Fruit fly (Drosophila melanogaster) whole organism, embryonic: ENCODE results near the gene Nf-YC.

Experiments used
- B-H2 ChIP-seq: fragments of 200-800 bp; sonication (Bioruptor generic); optimal IDR thresholded peaks from 2 replicates; lab custom pipeline; 2018; ENCODE audit warnings: missing biosample characterization, mild to moderate bottlenecking, missing genetic modification characterization
- Bgb ChIP-seq: fragments of 200-800 bp; sonication (Bioruptor generic); IDR thresholded peaks from 2 replicates; pipeline ENCODE4 v1.3.6; 2022; ENCODE audit warnings: missing biosample characterization, missing genetic modification characterization; ENCODE audit not compliant: partially characterized antibody
- CG13123 ChIP-seq: fragments of 200-800 bp; sonication (Bioruptor generic); optimal IDR thresholded peaks from 2 replicates; lab custom pipeline; 2016; ENCODE audit warnings: missing biosample characterization, missing genetic modification characterization
- CG13287 ChIP-seq: fragments of 200-800 bp; sonication (Bioruptor generic); IDR thresholded peaks from 2 replicates; pipeline ENCODE4 v1.3.6; 2022; ENCODE audit warnings: missing biosample characterization, missing genetic modification characterization; ENCODE audit not compliant: partially characterized antibody
- CG1602 ChIP-seq: fragments of 200-800 bp; sonication (Bioruptor generic); optimal IDR thresholded peaks from 3 replicates; lab custom pipeline; 2016; ENCODE audit warnings: missing biosample characterization, missing genetic modification characterization
- CG2202 ChIP-seq: fragments of 200-800 bp; sonication (Bioruptor generic); optimal IDR thresholded peaks from 2 replicates; lab custom pipeline; 2018; ENCODE audit warnings: missing biosample characterization, mild to moderate bottlenecking, missing genetic modification characterization
- CG2712 ChIP-seq: fragments of 200-800 bp; optimal IDR thresholded peaks from 3 replicates; lab custom pipeline; 2019; ENCODE audit warnings: missing biosample characterization, mild to moderate bottlenecking, missing genetic modification characterization, moderate library complexity
- CG34224 ChIP-seq: fragments of 200-800 bp; sonication (Bioruptor generic); IDR thresholded peaks from 3 replicates; pipeline ENCODE4 v1.3.6; 2022; ENCODE audit warnings: missing biosample characterization, missing genetic modification characterization; ENCODE audit not compliant: partially characterized antibody
- CG43689 ChIP-seq: fragments of 200-800 bp; sonication (Bioruptor generic); IDR thresholded peaks from 2 replicates; pipeline ENCODE4 v1.3.6; 2022; ENCODE audit warnings: missing biosample characterization, missing genetic modification characterization
- CG4404 ChIP-seq: fragments of 200-800 bp; sonication (Bioruptor generic); IDR thresholded peaks from 2 replicates; pipeline ENCODE4 v1.3.6; 2022; ENCODE audit warnings: missing biosample characterization, missing genetic modification characterization
- CG4730 ChIP-seq: fragments of 200-800 bp; sonication (Bioruptor generic); IDR thresholded peaks from 2 replicates; pipeline ENCODE4 v1.3.6; 2022; ENCODE audit warnings: missing biosample characterization, missing genetic modification characterization
- CG6854 ChIP-seq: fragments of 200-800 bp; sonication (Bioruptor generic); optimal IDR thresholded peaks from 3 replicates; lab custom pipeline; 2017; ENCODE audit warnings: missing biosample characterization, mild to moderate bottlenecking, missing genetic modification characterization
- CG7745 ChIP-seq: fragments of 200-800 bp; sonication (Bioruptor generic); optimal IDR thresholded peaks from 2 replicates; lab custom pipeline; 2018; ENCODE audit warnings: missing biosample characterization, mild to moderate bottlenecking, missing genetic modification characterization, moderate library complexity
- CG9876 ChIP-seq: fragments of 200-800 bp; sonication (Bioruptor generic); optimal IDR thresholded peaks from 2 replicates; lab custom pipeline; 2016; ENCODE audit warnings: missing biosample characterization, missing genetic modification characterization
- CkIIα-i1 ChIP-seq: fragments of 200-800 bp; sonication (Bioruptor generic); IDR thresholded peaks from 2 replicates; pipeline ENCODE4 v1.3.6; 2022; ENCODE audit warnings: missing biosample characterization, missing genetic modification characterization
- D ChIP-seq, 2 experiments: fragments of 200-800 bp in 1 of 2; fragments of >200 bp in 1 of 2; sonication (Bioruptor generic) in 1 of 2; optimal IDR thresholded peaks; 2 replicates in 1 of 2; 3 replicates in 1 of 2; lab custom pipeline; 2017; ENCODE audit warnings: mild to moderate bottlenecking in 1 of 2, missing biosample characterization in 1 of 2, missing genetic modification characterization in 1 of 2, missing genetic modification reagents in 1 of 2
- Dek ChIP-seq: fragments of 200-800 bp; sonication (Bioruptor generic); optimal IDR thresholded peaks from 3 replicates; lab custom pipeline; 2019; ENCODE audit warnings: missing biosample characterization, mild to moderate bottlenecking, missing genetic modification characterization, moderate library complexity
- ERR ChIP-seq: fragments of 200-800 bp; sonication (Bioruptor generic); optimal IDR thresholded peaks from 2 replicates; lab custom pipeline; 2016; ENCODE audit warnings: missing biosample characterization, missing genetic modification characterization
- GATAe ChIP-seq: fragments of 200-800 bp; sonication (Bioruptor generic); conservative IDR thresholded peaks from 2 replicates; pipeline ENCODE4 v1.3.6; 2022; ENCODE audit warnings: missing biosample characterization, missing genetic modification characterization
- Hand ChIP-seq: fragments of 200-800 bp; sonication (Bioruptor generic); optimal IDR thresholded peaks from 2 replicates; lab custom pipeline; 2017; ENCODE audit warnings: mild to moderate bottlenecking, missing biosample characterization, missing genetic modification reagents, missing genetic modification characterization
- Max ChIP-seq: fragments of 200-800 bp; sonication (Bioruptor generic); optimal IDR thresholded peaks from 2 replicates; lab custom pipeline; 2016; ENCODE audit warnings: missing biosample characterization, mild to moderate bottlenecking, missing genetic modification characterization
- NK7.1 ChIP-seq: fragments of 200-800 bp; sonication (Bioruptor generic); optimal IDR thresholded peaks from 3 replicates; lab custom pipeline; 2016; ENCODE audit warnings: missing biosample characterization, missing genetic modification characterization
- Nf-YA ChIP-seq: fragments of 200-800 bp; sonication (Bioruptor generic); IDR thresholded peaks from 2 replicates; pipeline ENCODE4 v1.3.6; 2022; ENCODE audit warnings: missing biosample characterization, missing genetic modification characterization
- Oli ChIP-seq: fragments of 200-800 bp; sonication (Bioruptor generic); optimal IDR thresholded peaks from 2 replicates; lab custom pipeline; 2018; ENCODE audit warnings: missing biosample characterization, mild to moderate bottlenecking, missing genetic modification characterization, moderate library complexity
- Ravus ChIP-seq: fragments of 200-800 bp; sonication (Bioruptor generic); IDR thresholded peaks from 2 replicates; pipeline ENCODE4 v1.3.6; 2022; ENCODE audit warnings: missing biosample characterization, missing genetic modification characterization
- Scr ChIP-seq: fragments of 200-800 bp; sonication (Bioruptor generic); IDR thresholded peaks from 2 replicates; pipeline ENCODE4 v1.3.6; 2022; ENCODE audit warnings: missing biosample characterization, missing genetic modification characterization; ENCODE audit not compliant: partially characterized antibody
- Six4 ChIP-seq: fragments of 200-800 bp; sonication (Bioruptor generic); optimal IDR thresholded peaks from 2 replicates; lab custom pipeline; 2016; ENCODE audit warnings: missing biosample characterization, missing genetic modification characterization
- Sox102F ChIP-seq: fragments of 200-800 bp; sonication (Bioruptor generic); optimal IDR thresholded peaks from 2 replicates; lab custom pipeline; 2018; ENCODE audit warnings: missing biosample characterization, mild to moderate bottlenecking, missing genetic modification characterization, moderate library complexity
- Sry-δ ChIP-seq: fragments of 200-800 bp; sonication (Bioruptor generic); optimal IDR thresholded peaks from 2 replicates; lab custom pipeline; 2016; ENCODE audit warnings: missing biosample characterization, missing genetic modification characterization
- Taf1 ChIP-seq: fragments of 200-800 bp; sonication (Bioruptor generic); IDR thresholded peaks from 2 replicates; pipeline ENCODE4 v1.3.6; 2022; ENCODE audit warnings: missing biosample characterization, missing genetic modification characterization
- Xbp1 ChIP-seq: fragments of 200-800 bp; sonication (Bioruptor generic); optimal IDR thresholded peaks from 3 replicates; lab custom pipeline; 2016; ENCODE audit warnings: missing biosample characterization, mild to moderate bottlenecking, missing genetic modification characterization
- amos ChIP-seq: fragments of 200-800 bp; sonication (Bioruptor generic); IDR thresholded peaks from 2 replicates; pipeline ENCODE4 v1.3.6; 2022; ENCODE audit warnings: missing biosample characterization, missing genetic modification characterization; ENCODE audit not compliant: partially characterized antibody
- bbx ChIP-seq: fragments of 200-800 bp; sonication (Bioruptor generic); IDR thresholded peaks from 2 replicates; pipeline ENCODE4 v1.3.6; 2022; ENCODE audit warnings: missing biosample characterization, missing genetic modification characterization; ENCODE audit not compliant: partially characterized antibody
- corto ChIP-seq: fragments of 200-800 bp; sonication (Bioruptor generic); optimal IDR thresholded peaks from 2 replicates; lab custom pipeline; 2016; ENCODE audit warnings: missing biosample characterization, mild to moderate bottlenecking, missing genetic modification characterization, moderate library complexity
- crc ChIP-seq: fragments of 200-800 bp; sonication (Bioruptor generic); optimal IDR thresholded peaks from 2 replicates; lab custom pipeline; 2016; ENCODE audit warnings: missing biosample characterization, missing genetic modification characterization
- ems ChIP-seq: fragments of 200-800 bp; sonication (Bioruptor generic); optimal IDR thresholded peaks from 3 replicates; lab custom pipeline; 2016; ENCODE audit warnings: missing biosample characterization, missing genetic modification characterization
- eyg ChIP-seq: fragments of 200-800 bp; sonication (Bioruptor generic); optimal IDR thresholded peaks from 3 replicates; lab custom pipeline; 2016; ENCODE audit warnings: missing biosample characterization, missing genetic modification characterization
- gsb ChIP-seq: fragments of 200-800 bp; sonication (Bioruptor generic); IDR thresholded peaks from 2 replicates; pipeline ENCODE4 v1.3.6; 2022; ENCODE audit warnings: missing biosample characterization, missing genetic modification characterization
- hth ChIP-seq: fragments of >200 bp; optimal IDR thresholded peaks from 2 replicates; lab custom pipeline; 2017; ENCODE audit warnings: inconsistent platforms
- kah ChIP-seq: fragments of 200-800 bp; sonication (Bioruptor generic); optimal IDR thresholded peaks from 2 replicates; lab custom pipeline; 2018; ENCODE audit warnings: missing biosample characterization, mild to moderate bottlenecking, missing genetic modification characterization
- lov ChIP-seq, 2 experiments: fragments of 200-800 bp in 1 of 2; fragments of >200 bp in 1 of 2; sonication (Bioruptor generic) in 1 of 2; IDR thresholded peaks in 1 of 2; optimal IDR thresholded peaks in 1 of 2; 2 replicates in 1 of 2; 3 replicates in 1 of 2; pipeline versions ENCODE4 v1.3.6 to Lab custom; 2017 to 2022; ENCODE audit warnings: missing biosample characterization in 1 of 2, missing genetic modification characterization in 1 of 2
- onecut ChIP-seq: fragments of 200-800 bp; sonication (Bioruptor generic); IDR thresholded peaks from 2 replicates; pipeline ENCODE4 v1.3.6; 2022; ENCODE audit warnings: missing biosample characterization, missing genetic modification characterization
- otp ChIP-seq: fragments of 200-800 bp; sonication (Bioruptor generic); IDR thresholded peaks from 3 replicates; pipeline ENCODE4, ENCODE4 v1.3.6; 2022; ENCODE audit warnings: missing biosample characterization, missing genetic modification characterization
- pho ChIP-seq: fragments of 200-800 bp; sonication (Bioruptor generic); optimal IDR thresholded peaks from 2 replicates; lab custom pipeline; 2016; ENCODE audit warnings: missing biosample characterization, missing genetic modification characterization
- sr ChIP-seq: fragments of 200-800 bp; sonication (Bioruptor generic); IDR thresholded peaks from 3 replicates; pipeline ENCODE4 v1.3.6; 2022; ENCODE audit warnings: missing biosample characterization, missing genetic modification characterization
- sug ChIP-seq: fragments of 200-800 bp; optimal IDR thresholded peaks from 2 replicates; lab custom pipeline; 2019; ENCODE audit warnings: missing biosample characterization, mild to moderate bottlenecking, missing genetic modification characterization, moderate library complexity
- tgo ChIP-seq: fragments of 200-800 bp; sonication (Bioruptor generic); IDR thresholded peaks from 3 replicates; pipeline ENCODE4 v1.3.6; 2022; ENCODE audit warnings: missing biosample characterization, missing genetic modification characterization
- unpg ChIP-seq: fragments of 200-800 bp; sonication (Bioruptor generic); optimal IDR thresholded peaks from 3 replicates; lab custom pipeline; 2018; ENCODE audit warnings: missing biosample characterization, mild to moderate bottlenecking, missing genetic modification characterization, moderate library complexity
- zfh2 ChIP-seq: fragments of 200-800 bp; sonication (Bioruptor generic); optimal IDR thresholded peaks from 2 replicates; lab custom pipeline; 2016; ENCODE audit warnings: missing biosample characterization, missing genetic modification characterization

The Nf-YC gene

dm6 chrX:6856332-6856995 lies 35.7 kb upstream of the Nf-YC start (continued):
- TF ChIP-seq CG4404 (GFP tag; lab: Robert Waterston, UW) (0 out of 2 replicates have a peak, but pooled peaks have one; percentile 6), Sox102F (GFP tag; lab: Kevin White, UChicago) (peak; percentile 85), bbx (GFP tag; lab: Robert Waterston, UW) (no peak), zfh2 (GFP tag; lab: Kevin White, UChicago) (no peak), otp (0 out of 3 replicates have a peak, but pooled peaks have one; percentile 25), tgo (GFP tag; lab: Robert Waterston, UW) (peak; percentile 85), Scr (GFP tag; lab: Robert Waterston, UW) (no peak), sr (GFP tag; lab: Robert Waterston, UW) (peak; percentile 33; the same call in 1 of the 3 replicates), Taf1 (GFP tag; lab: Robert Waterston, UW) (peak; percentile 61), CG7745 (tag; lab: Kevin White, UChicago) (no peak), B-H2 (GFP tag; lab: Kevin White, UChicago) (no peak), Dek (tag; lab: Kevin White, UChicago) (peak; percentile 76), Hand (GFP tag; lab: Kevin White, UChicago) (no peak), GATAe (GFP tag; lab: Robert Waterston, UW) (peak; percentile 19; the same call in 1 of the 2 replicates), Oli (peak; percentile 80), ERR (no peak), CG4730 (GFP tag; lab: Robert Waterston, UW) (peak; percentile 69), hth (lab: Kevin White, UChicago) (no peak), pho (GFP tag; lab: Kevin White, UChicago) (no peak), Nf-YA (peak; percentile 60), CG2712 (peak; percentile 76), CG43689 (no peak; the same call in 1 of the 2 replicates), Max (GFP tag; lab: Kevin White, UChicago) (peak; percentile 11), kah (GFP tag; lab: Kevin White, UChicago) (peak; percentile 29), onecut (peak; percentile 42; the same call in 1 of the 2 replicates), Ravus (GFP tag; lab: Robert Waterston, UW) (peak; percentile 33), Xbp1 (peak; percentile 68), ems (GFP tag; lab: Kevin White, UChicago) (no peak), D (optimal IDR thresholded peaks at IDR 0.05; lab: Kevin White, UChicago) (no peak), D (GFP tag; optimal IDR thresholded peaks at IDR 0.05; lab: Kevin White, UChicago) (peak; percentile 47), CG34224 (GFP tag; lab: Robert Waterston, UW) (no peak), corto (GFP tag; lab: Kevin White, UChicago) (no peak), NK7.1 (GFP tag; lab: Kevin White, UChicago) (no peak), CG2202 (no peak), Bgb (GFP tag; lab: Robert Waterston, UW) (no peak), eyg (GFP tag; lab: Kevin White, UChicago) (no peak), CG6854 (GFP tag; lab: Kevin White, UChicago) (peak; percentile 24), gsb (peak; percentile 23), CG1602 (GFP tag; lab: Kevin White, UChicago) (peak; percentile 43), CG13287 (GFP tag; lab: Robert Waterston, UW) (no peak), amos (GFP tag; lab: Robert Waterston, UW) (no peak), crc (no peak), Six4 (GFP tag; lab: Kevin White, UChicago) (peak; percentile 34), sug (tag; lab: Kevin White, UChicago) (peak; percentile 10), CG9876 (GFP tag; lab: Kevin White, UChicago) (no peak), lov (optimal IDR thresholded peaks at IDR 0.05; lab: Kevin White, UChicago) (no peak), lov (GFP tag; IDR thresholded peaks at IDR 0.05; lab: Robert Waterston, UW) (peak; percentile 62; the same call in 1 of the 3 replicates), Sry-δ (GFP tag; lab: Kevin White, UChicago) (no peak), CG13123 (GFP tag; lab: Kevin White, UChicago) (no peak), unpg (GFP tag; lab: Kevin White, UChicago) (peak; percentile 81), CkIIα-i1 (no peak)
